Worm (Caenorhabditis elegans): Measurements from ENCODE around the gene Y54G11A.17.

Gene Y54G11A.17

DNA sequence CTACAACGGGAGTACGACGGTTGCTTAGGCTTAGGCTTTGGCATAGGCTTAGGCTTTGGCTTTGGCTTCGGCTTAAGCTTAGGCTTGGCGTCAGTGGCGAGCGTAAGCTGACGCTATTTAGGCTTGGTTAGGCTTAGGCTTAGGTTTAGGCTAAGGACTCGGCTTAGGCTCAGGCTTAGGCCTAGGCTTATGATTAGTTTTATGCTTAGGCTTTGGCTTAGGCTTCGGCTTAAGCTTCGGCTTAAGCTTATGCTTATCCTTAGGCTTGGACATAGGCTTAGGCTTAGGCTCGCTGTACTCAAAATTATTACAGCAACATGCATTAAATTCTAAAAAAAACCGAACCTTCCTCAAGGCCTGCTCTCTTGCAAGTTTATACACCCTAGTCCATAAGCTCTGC is 25.4 kb upstream of the Y54G11A.17 start:
- TF ChIP-seq pes-1 (GFP tag; IDR thresholded peaks at IDR 0.05): 0 out of 2 replicates have a peak, but pooled peaks have one; percentile 18
- peak; percentile 72 for TF ChIP-seq ceh-36 (tag; optimal IDR thresholded peaks at IDR 0.05)
- no peak for TF ChIP-seq hnd-1 (tag; optimal IDR thresholded peaks at IDR 0.05)
- no peak for TF ChIP-seq tbx-11 (GFP tag; IDR thresholded peaks at IDR 0.05)

DNA sequence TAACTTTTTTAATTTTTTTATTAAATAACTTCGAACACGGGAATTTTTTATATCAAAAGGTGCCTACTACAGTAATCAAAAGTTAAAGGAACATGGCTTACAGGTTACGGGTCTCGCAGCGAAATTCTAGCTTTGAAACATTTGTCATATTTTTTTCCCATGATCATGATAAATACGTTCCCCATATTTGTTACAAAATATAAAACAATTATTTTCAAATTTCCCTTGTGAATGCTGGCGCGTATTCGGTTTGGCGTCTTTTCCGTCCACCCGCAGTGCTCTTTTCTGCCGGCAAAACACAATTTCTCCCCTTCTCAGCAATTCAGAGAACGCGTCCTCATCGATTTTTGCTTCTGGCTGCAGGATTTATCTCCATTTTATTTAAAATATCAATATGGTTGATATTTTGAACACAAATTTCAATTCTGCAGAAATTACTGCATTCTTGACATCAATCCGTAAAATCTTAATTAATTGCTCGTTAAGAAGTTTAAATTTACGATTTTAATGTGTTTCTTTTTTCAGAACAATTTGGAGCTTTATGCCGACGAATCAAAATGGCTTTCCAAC is 16.1 kb upstream of the Y54G11A.17 start, which contains the start of gene imb-2:
TSS of gene imb-2 (plus strand) at position 520 of the 570 bp plus-strand sequence.
- TF ChIP-seq tra-4 (tag; optimal IDR thresholded peaks at IDR 0.05) (no peak), F13C5.2 (tag; optimal IDR thresholded peaks at IDR 0.05) (no peak), hnd-1 (tag; optimal IDR thresholded peaks at IDR 0.05) (no peak), aly-1 (tag; optimal IDR thresholded peaks at IDR 0.05) (no peak), ama-1 (optimal IDR thresholded peaks at IDR 0.05) (no peak), hmbx-1 (tag; optimal IDR thresholded peaks at IDR 0.05) (no peak), B0310.2 (tag; optimal IDR thresholded peaks at IDR 0.05) (no peak), ceh-36 (tag; optimal IDR thresholded peaks at IDR 0.05) (no peak)

- TF ChIP-seq hnd-1 (tag; optimal IDR thresholded peaks at IDR 0.05) (no peak), tra-4 (tag; optimal IDR thresholded peaks at IDR 0.05) (no peak), hmg-4 (GFP tag; optimal IDR thresholded peaks at IDR 0.05) (no peak), ceh-36 (tag; optimal IDR thresholded peaks at IDR 0.05) (no peak), scrt-1 (GFP tag; IDR thresholded peaks at IDR 0.05) (no peak), sea-1 (GFP tag; conservative IDR thresholded peaks at IDR 0.05) (no peak), B0310.2 (tag; optimal IDR thresholded peaks at IDR 0.05) (no peak), tbx-37 (GFP tag; conservative IDR thresholded peaks at IDR 0.05) (no peak)
Observed at ce11 chrII:14361719-14362118, 12.5 kb upstream of the Y54G11A.17 start, which contains the start of gene tebp-1. tebp-1 (plus strand) TSS chrII:14362019.

ce11 chrII:14360675-14361074 is 11.5 kb upstream of the Y54G11A.17 start:
- TF ChIP-seq ceh-13 (GFP tag; optimal IDR thresholded peaks at IDR 0.05): no peak
- no peak for TF ChIP-seq hmg-4 (GFP tag; optimal IDR thresholded peaks at IDR 0.05)
- no peak for TF ChIP-seq tbx-11 (GFP tag; IDR thresholded peaks at IDR 0.05)
- no peak for TF ChIP-seq scrt-1 (GFP tag; IDR thresholded peaks at IDR 0.05)
- TF ChIP-seq ets-7 (tag; optimal IDR thresholded peaks at IDR 0.05): no peak
- TF ChIP-seq flt-1 (GFP tag; IDR thresholded peaks at IDR 0.05): no peak

- TF ChIP-seq tbx-11 (GFP tag; IDR thresholded peaks at IDR 0.05) (no peak), flt-1 (GFP tag; IDR thresholded peaks at IDR 0.05) (no peak), F13C5.2 (tag; optimal IDR thresholded peaks at IDR 0.05) (no peak), tbx-37 (GFP tag; conservative IDR thresholded peaks at IDR 0.05) (no peak), ets-7 (tag; optimal IDR thresholded peaks at IDR 0.05) (no peak), hnd-1 (tag; optimal IDR thresholded peaks at IDR 0.05) (no peak), hmbx-1 (tag; optimal IDR thresholded peaks at IDR 0.05) (no peak), aly-1 (tag; optimal IDR thresholded peaks at IDR 0.05) (no peak), tra-4 (tag; optimal IDR thresholded peaks at IDR 0.05) (no peak), pes-1 (GFP tag; IDR thresholded peaks at IDR 0.05) (no peak), ceh-36 (tag; optimal IDR thresholded peaks at IDR 0.05) (no peak), hmg-4 (GFP tag; optimal IDR thresholded peaks at IDR 0.05) (no peak), scrt-1 (GFP tag; IDR thresholded peaks at IDR 0.05) (no peak), ceh-13 (GFP tag; optimal IDR thresholded peaks at IDR 0.05) (no peak), ama-1 (optimal IDR thresholded peaks at IDR 0.05) (no peak), sea-1 (GFP tag; conservative IDR thresholded peaks at IDR 0.05) (no peak), B0310.2 (tag; optimal IDR thresholded peaks at IDR 0.05) (no peak)
Observed at ce11 chrII:14359007-14359406, 9.8 kb upstream of the Y54G11A.17 start.

ce11 chrII:14357936-14358416 is 8.8 kb upstream of the Y54G11A.17 start, which contains the start of the genes agl-1 and pfs-2:
agl-1 (minus strand) TSS chrII:14358113.
pfs-2 (plus strand) TSS chrII:14358366.
- TF ChIP-seq pes-1 (GFP tag; IDR thresholded peaks at IDR 0.05): peak; percentile 59
- TF ChIP-seq F13C5.2 (tag; optimal IDR thresholded peaks at IDR 0.05): peak; percentile 66
- TF ChIP-seq tra-4 (tag; optimal IDR thresholded peaks at IDR 0.05): no peak
- no peak for TF ChIP-seq aly-1 (tag; optimal IDR thresholded peaks at IDR 0.05)
- TF ChIP-seq flt-1 (GFP tag; IDR thresholded peaks at IDR 0.05): 0 out of 2 replicates have a peak, but pooled peaks have one; percentile 47
- TF ChIP-seq scrt-1 (GFP tag; IDR thresholded peaks at IDR 0.05): 0 out of 2 replicates have a peak, but pooled peaks have one; percentile 52
- 0 out of 2 replicates have a peak, but pooled peaks have one; percentile 12 for TF ChIP-seq sea-1 (GFP tag; conservative IDR thresholded peaks at IDR 0.05)
- TF ChIP-seq B0310.2 (tag; optimal IDR thresholded peaks at IDR 0.05): no peak

- no peak for TF ChIP-seq sea-1 (GFP tag; conservative IDR thresholded peaks at IDR 0.05)
- TF ChIP-seq ama-1 (optimal IDR thresholded peaks at IDR 0.05): no peak
- TF ChIP-seq hmg-4 (GFP tag; optimal IDR thresholded peaks at IDR 0.05): no peak
- TF ChIP-seq ets-7 (tag; optimal IDR thresholded peaks at IDR 0.05): no peak
- no peak for TF ChIP-seq tbx-37 (GFP tag; conservative IDR thresholded peaks at IDR 0.05)
- TF ChIP-seq ceh-36 (tag; optimal IDR thresholded peaks at IDR 0.05): no peak
Observed at ce11 chrII:14351352-14351751, 2.1 kb upstream of the Y54G11A.17 start.

DNA sequence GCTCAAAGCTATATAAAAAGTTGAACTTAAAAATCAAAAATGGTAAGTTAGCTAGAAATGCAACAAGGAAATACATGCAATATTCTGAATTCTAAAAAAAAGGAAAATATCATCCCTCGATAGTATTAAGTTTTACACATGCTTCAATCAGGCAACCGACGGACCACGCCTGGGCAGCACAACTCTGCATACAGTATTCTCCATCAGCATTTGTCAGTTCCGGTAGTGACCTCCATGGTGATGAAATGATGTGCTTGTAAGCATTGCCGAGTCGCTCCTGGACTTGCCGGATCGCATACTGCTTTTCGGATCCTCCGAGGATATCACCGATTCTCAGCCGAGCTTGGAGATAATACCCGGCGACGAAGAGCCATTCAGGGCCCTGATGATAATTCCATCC is 1.6 kb upstream of the Y54G11A.17 start:
- TF ChIP-seq F13C5.2 (tag; optimal IDR thresholded peaks at IDR 0.05): no peak
- TF ChIP-seq sea-1 (GFP tag; conservative IDR thresholded peaks at IDR 0.05): 0 out of 2 replicates have a peak, but pooled peaks have one; percentile 7

Data from whole organism, early embryonic.